Fruit fly (Drosophila melanogaster) whole organism, embryonic: ENCODE measurements around the gene Fnta.
A peak's percentile ranks its signal among the peaks of the same experiment; 100 is the strongest.

Source experiments
- Atf-2 ChIP-seq: fragments of 200-800 bp; sonication (Bioruptor generic); optimal IDR thresholded peaks from 2 replicates; lab custom pipeline; 2016; ENCODE audit warnings: missing biosample characterization, missing genetic modification characterization
- B-H2 ChIP-seq: fragments of 200-800 bp; sonication (Bioruptor generic); optimal IDR thresholded peaks from 2 replicates; lab custom pipeline; 2018; ENCODE audit warnings: missing biosample characterization, mild to moderate bottlenecking, missing genetic modification characterization
- Bgb ChIP-seq: fragments of 200-800 bp; sonication (Bioruptor generic); IDR thresholded peaks from 2 replicates; pipeline ENCODE4 v1.3.6; 2022; ENCODE audit warnings: missing biosample characterization, missing genetic modification characterization; ENCODE audit not compliant: partially characterized antibody
- CG10147 ChIP-seq: fragments of 200-800 bp; sonication (Bioruptor generic); optimal IDR thresholded peaks from 2 replicates; lab custom pipeline; 2019; ENCODE audit warnings: missing biosample characterization, mild to moderate bottlenecking, missing genetic modification characterization, moderate library complexity
- CG11723 ChIP-seq: fragments of 200-800 bp; sonication (Bioruptor generic); optimal IDR thresholded peaks from 2 replicates; lab custom pipeline; 2017; ENCODE audit warnings: missing biosample characterization, mild to moderate bottlenecking, missing genetic modification characterization
- CG13287 ChIP-seq: fragments of 200-800 bp; sonication (Bioruptor generic); IDR thresholded peaks from 2 replicates; pipeline ENCODE4 v1.3.6; 2022; ENCODE audit warnings: missing biosample characterization, missing genetic modification characterization; ENCODE audit not compliant: partially characterized antibody
- CG16863 ChIP-seq: fragments of 200-800 bp; sonication (Bioruptor generic); optimal IDR thresholded peaks from 3 replicates; lab custom pipeline; 2016; ENCODE audit warnings: missing biosample characterization, missing genetic modification characterization
- CG17328 ChIP-seq: fragments of 200-800 bp; sonication (Bioruptor generic); IDR thresholded peaks from 2 replicates; pipeline ENCODE4 v1.3.6; 2022; ENCODE audit warnings: missing biosample characterization, missing genetic modification characterization
- CG17829 ChIP-seq: fragments of 200-800 bp; optimal IDR thresholded peaks from 2 replicates; lab custom pipeline; 2019; ENCODE audit warnings: missing biosample characterization, mild to moderate bottlenecking, missing genetic modification characterization, moderate library complexity
- CG18011 ChIP-seq: fragments of 200-800 bp; sonication (Bioruptor generic); optimal IDR thresholded peaks from 2 replicates; lab custom pipeline; 2017; ENCODE audit warnings: missing biosample characterization, missing genetic modification characterization, mild to moderate bottlenecking, moderate library complexity, missing genotype
- CG34224 ChIP-seq: fragments of 200-800 bp; sonication (Bioruptor generic); IDR thresholded peaks from 3 replicates; pipeline ENCODE4 v1.3.6; 2022; ENCODE audit warnings: missing biosample characterization, missing genetic modification characterization; ENCODE audit not compliant: partially characterized antibody
- CG3838 ChIP-seq: fragments of 200-800 bp; sonication (Bioruptor generic); optimal IDR thresholded peaks from 3 replicates; lab custom pipeline; 2016; ENCODE audit warnings: missing biosample characterization, missing genetic modification characterization
- CG43689 ChIP-seq: fragments of 200-800 bp; sonication (Bioruptor generic); IDR thresholded peaks from 2 replicates; pipeline ENCODE4 v1.3.6; 2022; ENCODE audit warnings: missing biosample characterization, missing genetic modification characterization
- CG6254 ChIP-seq: fragments of 200-800 bp; sonication (Bioruptor generic); optimal IDR thresholded peaks from 3 replicates; lab custom pipeline; 2017; ENCODE audit warnings: mild to moderate bottlenecking, missing biosample characterization, missing genetic modification reagents, missing genetic modification characterization
- CG7963 ChIP-seq: fragments of 200-800 bp; sonication (Bioruptor generic); IDR thresholded peaks from 3 replicates; pipeline ENCODE4 v1.3.6; 2022; ENCODE audit warnings: missing biosample characterization, missing genetic modification characterization; ENCODE audit not compliant: partially characterized antibody
- CG8281 ChIP-seq: fragments of 200-800 bp; sonication (Bioruptor generic); optimal IDR thresholded peaks from 2 replicates; lab custom pipeline; 2018; ENCODE audit warnings: missing biosample characterization, mild to moderate bottlenecking, missing genetic modification characterization, moderate library complexity
- CG8359 ChIP-seq: fragments of 200-800 bp; sonication (Bioruptor generic); optimal IDR thresholded peaks from 2 replicates; lab custom pipeline; 2017; ENCODE audit warnings: missing biosample characterization, mild to moderate bottlenecking, missing genetic modification characterization, borderline replicate concordance
- Dfd ChIP-seq, 2 experiments: fragments of >200 bp; optimal IDR thresholded peaks; 2 replicates each; lab custom pipeline; 2017; ENCODE audit warnings: missing biosample characterization in 2 of 2, missing genetic modification characterization in 2 of 2
- Doc2 ChIP-seq: fragments of 200-800 bp; sonication (Bioruptor generic); IDR thresholded peaks from 2 replicates; pipeline ENCODE4 v1.3.6; 2022; ENCODE audit warnings: missing biosample characterization, missing genetic modification characterization
- Ets65A ChIP-seq: fragments of 200-800 bp; sonication (Bioruptor generic); peaks from one replicate; lab custom pipeline; 2016; ENCODE audit warnings: missing biosample characterization, missing genetic modification characterization
- HLH4C ChIP-seq: fragments of 200-800 bp; sonication (Bioruptor generic); IDR thresholded peaks from 3 replicates; pipeline ENCODE4 v1.3.6; 2022; ENCODE audit warnings: missing biosample characterization, missing genetic modification characterization; ENCODE audit not compliant: partially characterized antibody
- HLHmδ ChIP-seq: fragments of 200-800 bp; sonication (Bioruptor generic); optimal IDR thresholded peaks from 2 replicates; lab custom pipeline; 2018; ENCODE audit warnings: missing biosample characterization, mild to moderate bottlenecking, missing genetic modification characterization, moderate library complexity
- Hr3 ChIP-seq: fragments of 200-800 bp; sonication (Bioruptor generic); optimal IDR thresholded peaks from 3 replicates; lab custom pipeline; 2016; ENCODE audit warnings: missing biosample characterization, missing genetic modification characterization
- Rx ChIP-seq: fragments of 200-800 bp; sonication (Bioruptor generic); IDR thresholded peaks from 2 replicates; pipeline ENCODE4 v1.3.6; 2022; ENCODE audit warnings: missing biosample characterization, missing genetic modification characterization
- Sox102F ChIP-seq: fragments of 200-800 bp; sonication (Bioruptor generic); optimal IDR thresholded peaks from 2 replicates; lab custom pipeline; 2018; ENCODE audit warnings: missing biosample characterization, mild to moderate bottlenecking, missing genetic modification characterization, moderate library complexity
- amos ChIP-seq: fragments of 200-800 bp; sonication (Bioruptor generic); IDR thresholded peaks from 2 replicates; pipeline ENCODE4 v1.3.6; 2022; ENCODE audit warnings: missing biosample characterization, missing genetic modification characterization; ENCODE audit not compliant: partially characterized antibody
- az2 ChIP-seq: fragments of 200-800 bp; sonication (Bioruptor generic); optimal IDR thresholded peaks from 3 replicates; lab custom pipeline; 2016; ENCODE audit warnings: missing biosample characterization, missing genetic modification characterization
- btn ChIP-seq: fragments of 200-800 bp; sonication (Bioruptor generic); optimal IDR thresholded peaks from 2 replicates; lab custom pipeline; 2016; ENCODE audit warnings: missing biosample characterization, missing genetic modification characterization
- cg ChIP-seq: fragments of 200-800 bp; sonication (Bioruptor generic); optimal IDR thresholded peaks from 3 replicates; lab custom pipeline; 2019; ENCODE audit warnings: missing biosample characterization, mild to moderate bottlenecking, missing genetic modification characterization, moderate library complexity
- chm ChIP-seq: fragments of 200-800 bp; sonication (Bioruptor generic); IDR thresholded peaks from 2 replicates; pipeline ENCODE4 v1.3.6; 2022; ENCODE audit warnings: missing biosample characterization, missing genetic modification characterization
- eyg ChIP-seq: fragments of 200-800 bp; sonication (Bioruptor generic); optimal IDR thresholded peaks from 3 replicates; lab custom pipeline; 2016; ENCODE audit warnings: missing biosample characterization, missing genetic modification characterization
- fd64A ChIP-seq: fragments of 200-800 bp; sonication (Bioruptor generic); optimal IDR thresholded peaks from 3 replicates; lab custom pipeline; 2018; ENCODE audit warnings: missing biosample characterization, mild to moderate bottlenecking, missing genetic modification characterization
- grau ChIP-seq: fragments of 200-800 bp; optimal IDR thresholded peaks from 3 replicates; lab custom pipeline; 2019; ENCODE audit warnings: missing biosample characterization, mild to moderate bottlenecking, missing genetic modification characterization, moderate library complexity
- gsb-n ChIP-seq: fragments of 200-800 bp; sonication (Bioruptor generic); optimal IDR thresholded peaks from 3 replicates; lab custom pipeline; 2018; ENCODE audit warnings: missing biosample characterization, mild to moderate bottlenecking, missing genetic modification characterization
- hth ChIP-seq: fragments of >200 bp; optimal IDR thresholded peaks from 2 replicates; lab custom pipeline; 2017; ENCODE audit warnings: inconsistent platforms
- ind ChIP-seq: fragments of 200-800 bp; sonication (Bioruptor generic); optimal IDR thresholded peaks from 3 replicates; lab custom pipeline; 2016; ENCODE audit warnings: missing biosample characterization, missing genetic modification characterization
- kah ChIP-seq: fragments of 200-800 bp; sonication (Bioruptor generic); optimal IDR thresholded peaks from 2 replicates; lab custom pipeline; 2018; ENCODE audit warnings: missing biosample characterization, mild to moderate bottlenecking, missing genetic modification characterization
- kni ChIP-seq: fragments of 200-800 bp; sonication (Bioruptor generic); optimal IDR thresholded peaks from 3 replicates; lab custom pipeline; 2017; ENCODE audit warnings: mild to moderate bottlenecking, missing biosample characterization, missing genetic modification reagents, missing genetic modification characterization
- lab ChIP-seq: fragments of 200-800 bp; sonication (Bioruptor generic); optimal IDR thresholded peaks from 3 replicates; lab custom pipeline; 2017; ENCODE audit warnings: missing biosample characterization, missing genetic modification characterization, mild to moderate bottlenecking, moderate library complexity, missing genetic modification reagents
- mld ChIP-seq: fragments of 200-800 bp; sonication (Bioruptor generic); IDR thresholded peaks from 3 replicates; pipeline ENCODE4 v1.3.6; 2022; ENCODE audit warnings: missing biosample characterization, missing genetic modification characterization; ENCODE audit not compliant: partially characterized antibody
- nerfin-2 ChIP-seq: fragments of 200-800 bp; sonication (Bioruptor generic); IDR thresholded peaks from 2 replicates; pipeline ENCODE4 v1.3.6; 2022; ENCODE audit warnings: missing biosample characterization, missing genetic modification characterization; ENCODE audit not compliant: partially characterized antibody
- oc ChIP-seq: fragments of 200-800 bp; sonication (Bioruptor generic); optimal IDR thresholded peaks from 2 replicates; lab custom pipeline; 2018; ENCODE audit warnings: missing biosample characterization, mild to moderate bottlenecking, missing genetic modification characterization, moderate library complexity
- stwl ChIP-seq: fragments of 200-800 bp; sonication (Bioruptor generic); optimal IDR thresholded peaks from 3 replicates; lab custom pipeline; 2018; ENCODE audit warnings: missing biosample characterization, mild to moderate bottlenecking, missing genetic modification characterization, moderate library complexity
- trem ChIP-seq: fragments of 200-800 bp; optimal IDR thresholded peaks from 3 replicates; lab custom pipeline; 2019; ENCODE audit warnings: missing biosample characterization, mild to moderate bottlenecking, missing genetic modification characterization, moderate library complexity
- ttk ChIP-seq: fragments of 200-800 bp; sonication (Bioruptor generic); IDR thresholded peaks from 2 replicates; pipeline ENCODE4 v2.1.2; 2022; ENCODE audit warnings: missing biosample characterization, missing genetic modification characterization
- zfh2 ChIP-seq: fragments of 200-800 bp; sonication (Bioruptor generic); optimal IDR thresholded peaks from 2 replicates; lab custom pipeline; 2016; ENCODE audit warnings: missing biosample characterization, missing genetic modification characterization

Fnta gene

dm6 chr2L:4830490-4830889 is at the start of gene Fnta (continued):
- TF ChIP-seq Sox102F (GFP tag; lab: Kevin White, UChicago) = no peak
- peak; percentile 94 for TF ChIP-seq HLH4C (GFP tag; lab: Robert Waterston, UW)
- peak; percentile 88 for TF ChIP-seq CG13287 (GFP tag; lab: Robert Waterston, UW)
- peak; percentile 80; the same call in 1 of the 2 replicates for TF ChIP-seq amos (GFP tag; lab: Robert Waterston, UW)
- TF ChIP-seq HLHmδ = no peak
- peak; percentile 97 for TF ChIP-seq nerfin-2 (GFP tag; lab: Robert Waterston, UW)
- TF ChIP-seq ind = no peak
- TF ChIP-seq CG8281 (tag; lab: Kevin White, UChicago) = no peak
- peak; percentile 32 for TF ChIP-seq CG17829 (tag; lab: Kevin White, UChicago)
- no peak for TF ChIP-seq ttk (GFP tag; lab: Robert Waterston, UW)
- TF ChIP-seq CG8359 (GFP tag; lab: Kevin White, UChicago) = no peak
- TF ChIP-seq stwl (tag; lab: Kevin White, UChicago) = peak; percentile 77
- TF ChIP-seq trem (tag; lab: Kevin White, UChicago) = peak; percentile 32
- peak; percentile 90 for TF ChIP-seq Bgb (GFP tag; lab: Robert Waterston, UW)

dm6 chr2L:4868383-4868782 is 37.9 kb upstream of the Fnta start:
- TF ChIP-seq grau (tag; lab: Kevin White, UChicago) (peak; percentile 57), cg (GFP tag; lab: Kevin White, UChicago) (no peak), CG17328 (GFP tag; lab: Robert Waterston, UW) (no peak), btn (GFP tag; lab: Kevin White, UChicago) (no peak), hth (lab: Kevin White, UChicago) (no peak), Doc2 (GFP tag; lab: Robert Waterston, UW) (no peak), eyg (GFP tag; lab: Kevin White, UChicago) (no peak), CG18011 (GFP tag; lab: Kevin White, UChicago) (peak; percentile 58), mld (GFP tag; lab: Robert Waterston, UW) (no peak)

- no peak for TF ChIP-seq CG6254
- peak in 1 of 2 experiments; percentile 55 for TF ChIP-seq Dfd (GFP tag; optimal IDR thresholded peaks at IDR 0.05; lab: Kevin White, UChicago)
- TF ChIP-seq Ets65A = peak; percentile 20
These were observed 34.9 kb upstream of the Fnta start for dm6 chr2L:4865400-4865799.

DNA sequence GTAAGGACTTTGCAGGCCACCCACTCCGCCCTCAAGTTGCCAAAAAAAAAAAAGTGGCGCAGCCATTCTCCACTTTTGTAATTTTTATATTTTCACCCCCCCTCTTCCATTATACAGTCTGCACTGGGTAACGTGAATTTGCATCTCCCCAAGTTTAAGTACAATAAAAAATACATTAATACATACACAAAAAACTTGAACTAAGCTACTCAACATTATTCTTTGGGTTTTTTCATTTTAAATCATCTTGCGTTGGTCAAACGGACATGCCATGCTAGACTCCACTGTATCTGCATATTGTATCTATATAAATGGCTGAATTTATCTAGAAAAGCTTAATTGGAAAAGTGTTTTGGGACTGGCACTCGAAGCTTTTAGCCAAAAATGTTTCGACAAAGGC is 31.0 kb upstream of the Fnta start:
- TF ChIP-seq Hr3 = no peak
- TF ChIP-seq CG3838 = no peak
- TF ChIP-seq chm (GFP tag; lab: Robert Waterston, UW) = no peak
- TF ChIP-seq Rx (GFP tag; lab: Robert Waterston, UW) = peak; percentile 57; the same call in 1 of the 2 replicates
- no peak for TF ChIP-seq kah (GFP tag; lab: Kevin White, UChicago)
- TF ChIP-seq lab (GFP tag; lab: Kevin White, UChicago) = peak; percentile 76
- no peak for TF ChIP-seq CG43689 (GFP tag; lab: Robert Waterston, UW)
- no peak for TF ChIP-seq CG16863
- TF ChIP-seq az2 (GFP tag; lab: Kevin White, UChicago) = peak; percentile 7
- TF ChIP-seq CG7963 (GFP tag; lab: Robert Waterston, UW) = no peak
- TF ChIP-seq CG34224 (GFP tag; lab: Robert Waterston, UW) = no peak
- TF ChIP-seq CG10147 (GFP tag; lab: Kevin White, UChicago) = no peak
- no peak for TF ChIP-seq CG11723 (GFP tag; lab: Kevin White, UChicago)
- no peak for TF ChIP-seq zfh2 (GFP tag; lab: Kevin White, UChicago)
- no peak for TF ChIP-seq Atf-2 (GFP tag; lab: Kevin White, UChicago)
- TF ChIP-seq HLHmδ = no peak
- TF ChIP-seq gsb-n (tag; lab: Kevin White, UChicago) = no peak
- TF ChIP-seq ind = peak; percentile 54
- no peak for TF ChIP-seq B-H2 (GFP tag; lab: Kevin White, UChicago)
- no peak for TF ChIP-seq oc (tag; lab: Kevin White, UChicago)
- TF ChIP-seq kni (GFP tag; lab: Kevin White, UChicago) = no peak
- no peak for TF ChIP-seq fd64A (GFP tag; lab: Kevin White, UChicago)
